Fruit fly (Drosophila melanogaster) whole organism, embryonic: ENCODE data around the gene Arp3.

Source experiments
- Atf-2 ChIP-seq: fragments of 200-800 bp; sonication (Bioruptor generic); optimal IDR thresholded peaks from 2 replicates; lab custom pipeline; 2016; ENCODE audit warnings: missing biosample characterization, missing genetic modification characterization
- CG10321 ChIP-seq: fragments of 200-800 bp; sonication (Bioruptor generic); IDR thresholded peaks from 2 replicates; pipeline ENCODE4 v1.3.6; 2022; ENCODE audit warnings: missing biosample characterization, missing genetic modification characterization
- CG1233 ChIP-seq: fragments of 200-800 bp; sonication (Bioruptor generic); optimal IDR thresholded peaks from 4 replicates; lab custom pipeline; 2018; ENCODE audit warnings: missing biosample characterization, mild to moderate bottlenecking, missing genetic modification characterization
- CG13894 ChIP-seq: fragments of 200-800 bp; sonication (Bioruptor generic); optimal IDR thresholded peaks from 3 replicates; lab custom pipeline; 2018; ENCODE audit warnings: missing biosample characterization, mild to moderate bottlenecking, missing genetic modification characterization, moderate library complexity
- CG1602 ChIP-seq: fragments of 200-800 bp; sonication (Bioruptor generic); optimal IDR thresholded peaks from 3 replicates; lab custom pipeline; 2016; ENCODE audit warnings: missing biosample characterization, missing genetic modification characterization
- CG18262 ChIP-seq: fragments of 200-800 bp; optimal IDR thresholded peaks from 3 replicates; lab custom pipeline; 2019; ENCODE audit warnings: missing biosample characterization, mild to moderate bottlenecking, missing genetic modification characterization, moderate library complexity
- CG31224 ChIP-seq: fragments of 200-800 bp; sonication (Bioruptor generic); IDR thresholded peaks from 2 replicates; pipeline ENCODE4 v1.3.6; 2022; ENCODE audit warnings: missing biosample characterization, missing genetic modification characterization
- CG4404 ChIP-seq: fragments of 200-800 bp; sonication (Bioruptor generic); IDR thresholded peaks from 2 replicates; pipeline ENCODE4 v1.3.6; 2022; ENCODE audit warnings: missing biosample characterization, missing genetic modification characterization
- CG4707 ChIP-seq: fragments of 200-800 bp; sonication (Bioruptor generic); optimal IDR thresholded peaks from 2 replicates; lab custom pipeline; 2018; ENCODE audit warnings: missing biosample characterization, mild to moderate bottlenecking, missing genetic modification characterization, moderate library complexity
- CG6813 ChIP-seq: fragments of 200-800 bp; sonication (Bioruptor generic); optimal IDR thresholded peaks from 2 replicates; lab custom pipeline; 2017; ENCODE audit warnings: missing biosample characterization, missing genetic modification characterization, mild to moderate bottlenecking, moderate library complexity, missing genetic modification reagents
- CG9727 ChIP-seq: fragments of 200-800 bp; sonication (Bioruptor generic); optimal IDR thresholded peaks from 3 replicates; lab custom pipeline; 2017; ENCODE audit warnings: missing biosample characterization, mild to moderate bottlenecking, missing genetic modification characterization
- CG9817 ChIP-seq: fragments of 200-800 bp; sonication (Bioruptor generic); optimal IDR thresholded peaks from 2 replicates; lab custom pipeline; 2018; ENCODE audit warnings: missing biosample characterization, mild to moderate bottlenecking, missing genetic modification characterization, moderate library complexity
- CG9932 ChIP-seq: fragments of 200-800 bp; sonication (Bioruptor generic); IDR thresholded peaks from 2 replicates; pipeline ENCODE4 v1.3.6; 2022; ENCODE audit warnings: missing biosample characterization, missing genetic modification characterization
- Doc2 ChIP-seq: fragments of 200-800 bp; sonication (Bioruptor generic); IDR thresholded peaks from 2 replicates; pipeline ENCODE4 v1.3.6; 2022; ENCODE audit warnings: missing biosample characterization, missing genetic modification characterization
- HLH3B ChIP-seq: fragments of 200-800 bp; sonication (Bioruptor generic); IDR thresholded peaks from 2 replicates; pipeline ENCODE4 v1.3.6; 2022; ENCODE audit warnings: missing biosample characterization, missing genetic modification characterization
- Hr39 ChIP-seq: fragments of >200 bp; optimal IDR thresholded peaks from 2 replicates; lab custom pipeline; 2017
- Med ChIP-seq: fragments of 200-800 bp; sonication (Bioruptor generic); peaks from one replicate; lab custom pipeline; 2016; ENCODE audit warnings: missing biosample characterization, missing genetic modification characterization, mild to moderate bottlenecking, inconsistent platforms, moderate library complexity
- Mrtf ChIP-seq: fragments of 200-800 bp; sonication (Bioruptor generic); IDR thresholded peaks from 3 replicates; pipeline ENCODE4 v1.3.6; 2022; ENCODE audit warnings: missing biosample characterization, missing genetic modification characterization
- Myb ChIP-seq: fragments of 200-800 bp; sonication (Bioruptor generic); optimal IDR thresholded peaks from 2 replicates; lab custom pipeline; 2016; ENCODE audit warnings: missing biosample characterization, missing genetic modification characterization
- Optix ChIP-seq: fragments of 200-800 bp; sonication (Bioruptor generic); IDR thresholded peaks from 3 replicates; pipeline ENCODE4 v1.3.6; 2022; ENCODE audit warnings: missing biosample characterization, missing genetic modification characterization
- Poxn ChIP-seq: fragments of 200-800 bp; sonication (Bioruptor generic); IDR thresholded peaks from 2 replicates; pipeline ENCODE4 v1.3.6; 2022; ENCODE audit warnings: missing biosample characterization, missing genetic modification characterization
- TFAM ChIP-seq: fragments of 200-800 bp; sonication (Bioruptor generic); optimal IDR thresholded peaks from 2 replicates; lab custom pipeline; 2017; ENCODE audit warnings: missing biosample characterization, missing genetic modification characterization, inconsistent platforms
- Trl ChIP-seq, 3 experiments: fragments of >200 bp in 2 of 3; fragments of 200-800 bp in 1 of 3; sonication (Bioruptor generic) in 1 of 3; optimal IDR thresholded peaks; 2 replicates in 1 of 3; 3 replicates in 2 of 3; lab custom pipeline; 2016 to 2017; ENCODE audit warnings: missing biosample characterization in 1 of 3, missing genetic modification characterization in 1 of 3
- bigmax ChIP-seq: fragments of 200-800 bp; sonication (Bioruptor generic); optimal IDR thresholded peaks from 2 replicates; lab custom pipeline; 2018; ENCODE audit warnings: missing biosample characterization, mild to moderate bottlenecking, missing genetic modification characterization
- crol ChIP-seq: fragments of 200-800 bp; sonication (Bioruptor generic); IDR thresholded peaks from 2 replicates; pipeline ENCODE4 v1.3.6; 2022; ENCODE audit warnings: missing biosample characterization, missing genetic modification characterization
- dmrt11E ChIP-seq: fragments of 200-800 bp; sonication (Bioruptor generic); optimal IDR thresholded peaks from 3 replicates; lab custom pipeline; 2018; ENCODE audit warnings: missing biosample characterization, mild to moderate bottlenecking, missing genetic modification characterization, moderate library complexity
- fd3F ChIP-seq: fragments of 200-800 bp; sonication (Bioruptor generic); optimal IDR thresholded peaks from 2 replicates; lab custom pipeline; 2018; ENCODE audit warnings: missing biosample characterization, mild to moderate bottlenecking, missing genetic modification characterization, moderate library complexity
- fd64A ChIP-seq: fragments of 200-800 bp; sonication (Bioruptor generic); optimal IDR thresholded peaks from 3 replicates; lab custom pipeline; 2018; ENCODE audit warnings: missing biosample characterization, mild to moderate bottlenecking, missing genetic modification characterization
- fu2 ChIP-seq: fragments of 200-800 bp; sonication (Bioruptor generic); optimal IDR thresholded peaks from 2 replicates; lab custom pipeline; 2016; ENCODE audit warnings: missing biosample characterization, missing genetic modification characterization
- jigr1 ChIP-seq: fragments of 200-800 bp; sonication (Bioruptor generic); IDR thresholded peaks from 3 replicates; pipeline ENCODE4 v1.3.6; 2022; ENCODE audit warnings: missing biosample characterization, missing genetic modification characterization
- kah ChIP-seq: fragments of 200-800 bp; sonication (Bioruptor generic); optimal IDR thresholded peaks from 2 replicates; lab custom pipeline; 2018; ENCODE audit warnings: missing biosample characterization, mild to moderate bottlenecking, missing genetic modification characterization
- lilli ChIP-seq: fragments of 200-800 bp; sonication (Bioruptor generic); optimal IDR thresholded peaks from 3 replicates; lab custom pipeline; 2016; ENCODE audit warnings: missing biosample characterization, missing genetic modification characterization
- mirr ChIP-seq: fragments of 200-800 bp; sonication (Bioruptor generic); optimal IDR thresholded peaks from 3 replicates; lab custom pipeline; 2018; ENCODE audit warnings: missing biosample characterization, mild to moderate bottlenecking, missing genetic modification characterization
- nom ChIP-seq: fragments of 200-800 bp; sonication (Bioruptor generic); optimal IDR thresholded peaks from 2 replicates; lab custom pipeline; 2017; ENCODE audit warnings: missing biosample characterization, missing genetic modification characterization, mild to moderate bottlenecking, moderate library complexity, missing genetic modification reagents
- onecut ChIP-seq: fragments of 200-800 bp; sonication (Bioruptor generic); IDR thresholded peaks from 2 replicates; pipeline ENCODE4 v1.3.6; 2022; ENCODE audit warnings: missing biosample characterization, missing genetic modification characterization
- pfk ChIP-seq: fragments of 200-800 bp; sonication (Bioruptor generic); optimal IDR thresholded peaks from 2 replicates; lab custom pipeline; 2018; ENCODE audit warnings: missing biosample characterization, mild to moderate bottlenecking, missing genetic modification characterization, moderate library complexity
- pzg ChIP-seq: fragments of 200-800 bp; sonication (Bioruptor generic); optimal IDR thresholded peaks from 3 replicates; lab custom pipeline; 2018; ENCODE audit warnings: missing biosample characterization, mild to moderate bottlenecking, missing genetic modification characterization, moderate library complexity
- tap ChIP-seq: fragments of 200-800 bp; optimal IDR thresholded peaks from 3 replicates; lab custom pipeline; 2019; ENCODE audit warnings: missing biosample characterization, mild to moderate bottlenecking, missing genetic modification characterization, moderate library complexity
- tx ChIP-seq: fragments of 200-800 bp; sonication (Bioruptor generic); optimal IDR thresholded peaks from 2 replicates; lab custom pipeline; 2016; ENCODE audit warnings: missing biosample characterization, missing genetic modification characterization
- wek ChIP-seq: fragments of 200-800 bp; sonication (Bioruptor generic); optimal IDR thresholded peaks from 3 replicates; lab custom pipeline; 2018; ENCODE audit warnings: missing biosample characterization, mild to moderate bottlenecking, missing genetic modification characterization, moderate library complexity

Gene Arp3

dm6 chr3L:8115864-8116528 lies at the start of gene Arp3, which contains the start of gene msk (continued):
- TF ChIP-seq wek (no peak), Atf-2 (GFP tag; lab: Kevin White, UChicago) (peak; percentile 83), CG9727 (GFP tag; lab: Kevin White, UChicago) (peak; percentile 79), onecut (GFP tag; lab: Robert Waterston, UW) (peak; percentile 64), Poxn (GFP tag; lab: Robert Waterston, UW) (no peak), CG9932 (GFP tag; lab: Robert Waterston, UW) (peak; percentile 89), tap (tag; lab: Kevin White, UChicago) (no peak), TFAM (GFP tag; lab: Kevin White, UChicago) (no peak), dmrt11E (tag; lab: Kevin White, UChicago) (peak; percentile 63), Doc2 (GFP tag; lab: Robert Waterston, UW) (no peak), CG6813 (GFP tag; lab: Kevin White, UChicago) (no peak), nom (GFP tag; lab: Kevin White, UChicago) (peak; percentile 48), HLH3B (GFP tag; lab: Robert Waterston, UW) (peak; percentile 68), Trl (optimal IDR thresholded peaks at IDR 0.05; lab: Kevin White, UChicago) (peak in 1 of 2 experiments; percentile 13), Trl (GFP tag; optimal IDR thresholded peaks at IDR 0.05; lab: Kevin White, UChicago) (peak; percentile 91), mirr (GFP tag; lab: Kevin White, UChicago) (peak; percentile 81), CG9817 (tag; lab: Kevin White, UChicago) (peak; percentile 86), Myb (GFP tag; lab: Kevin White, UChicago) (peak; percentile 83), Med (GFP tag; lab: Kevin White, UChicago) (peak; percentile 99), Mrtf (GFP tag; lab: Robert Waterston, UW) (peak; percentile 64; the same call in 2 of the 3 replicates), lilli (peak; percentile 94), CG18262 (tag; lab: Kevin White, UChicago) (peak; percentile 54), CG1602 (GFP tag; lab: Kevin White, UChicago) (peak; percentile 76), CG10321 (GFP tag; lab: Robert Waterston, UW) (no peak), fd64A (GFP tag; lab: Kevin White, UChicago) (no peak), jigr1 (GFP tag; lab: Robert Waterston, UW) (no peak), tx (GFP tag; lab: Kevin White, UChicago) (peak; percentile 91), CG4404 (GFP tag; lab: Robert Waterston, UW) (peak; percentile 76), pzg (GFP tag; lab: Kevin White, UChicago) (peak; percentile 96), bigmax (peak; percentile 38), CG31224 (GFP tag; lab: Robert Waterston, UW) (peak; percentile 58; the same call in 1 of the 2 replicates), Optix (peak; percentile 60; the same call in 2 of the 3 replicates), CG1233 (peak; percentile 76), fu2 (peak; percentile 92), crol (GFP tag; lab: Robert Waterston, UW) (no peak), fd3F (peak; percentile 35), Hr39 (lab: Kevin White, UChicago) (no peak), pfk (GFP tag; lab: Kevin White, UChicago) (peak; percentile 9), CG4707 (no peak), kah (GFP tag; lab: Kevin White, UChicago) (peak; percentile 36), CG13894 (tag; lab: Kevin White, UChicago) (peak; percentile 97)
- TF ChIP-seq, all 482 proteins: peak for 356
